Worm (Caenorhabditis elegans) whole organism, early embryonic: ENCODE data around the gene R151.8.

Experiments used
- B0310.2 ChIP-seq: sonication (generic microtip); optimal IDR thresholded peaks from 2 replicates; lab custom pipeline; 2016; ENCODE audit warnings: mild to moderate bottlenecking, missing genetic modification characterization, missing compliant biosample characterization
- F13C5.2 ChIP-seq: sonication (generic microtip); optimal IDR thresholded peaks from 2 replicates; lab custom pipeline; 2017; ENCODE audit warnings: mild to moderate bottlenecking, missing genetic modification characterization, inconsistent platforms, missing compliant biosample characterization
- aly-1 ChIP-seq: sonication (generic microtip); optimal IDR thresholded peaks from 2 replicates; lab custom pipeline; 2016; ENCODE audit warnings: missing genetic modification characterization, missing compliant biosample characterization
- ama-1 ChIP-seq: fragments of 150-350 bp; optimal IDR thresholded peaks from 2 replicates; lab custom pipeline; 2014
- ceh-13 ChIP-seq: fragments of 200-800 bp; sonication (Bioruptor generic); optimal IDR thresholded peaks from 2 replicates; lab custom pipeline; 2018; ENCODE audit warnings: mild to moderate bottlenecking, missing genetic modification characterization, missing compliant biosample characterization
- ceh-36 ChIP-seq: sonication (generic microtip); optimal IDR thresholded peaks from 2 replicates; lab custom pipeline; 2016; ENCODE audit warnings: missing genetic modification characterization, inconsistent platforms, missing compliant biosample characterization
- ets-7 ChIP-seq: sonication (generic microtip); optimal IDR thresholded peaks from 2 replicates; lab custom pipeline; 2016; ENCODE audit warnings: missing genotype, missing genetic modification characterization, missing compliant biosample characterization
- flt-1 ChIP-seq: fragments of 200-800 bp; sonication (Bioruptor generic); IDR thresholded peaks from 2 replicates; pipeline ENCODE4 v1.3.6; 2022; ENCODE audit warnings: missing genetic modification characterization, missing compliant biosample characterization
- hmbx-1 ChIP-seq: sonication (generic microtip); optimal IDR thresholded peaks from 2 replicates; lab custom pipeline; 2016; ENCODE audit warnings: mild to moderate bottlenecking, missing genetic modification characterization, missing compliant biosample characterization
- hmg-4 ChIP-seq: fragments of 200-800 bp; sonication (Bioruptor generic); optimal IDR thresholded peaks from 2 replicates; lab custom pipeline; 2018; ENCODE audit warnings: mild to moderate bottlenecking, missing genetic modification characterization, missing compliant biosample characterization
- hnd-1 ChIP-seq: sonication (generic microtip); optimal IDR thresholded peaks from 2 replicates; lab custom pipeline; 2016; ENCODE audit warnings: missing genetic modification characterization, missing compliant biosample characterization
- pes-1 ChIP-seq: fragments of 200-800 bp; sonication (Bioruptor generic); IDR thresholded peaks from 2 replicates; pipeline ENCODE4 v1.3.6; 2022; ENCODE audit warnings: missing genetic modification reagents, missing genetic modification characterization, missing compliant biosample characterization
- scrt-1 ChIP-seq: fragments of 200-800 bp; sonication (Bioruptor generic); IDR thresholded peaks from 2 replicates; pipeline ENCODE4 v1.3.6; 2022; ENCODE audit warnings: missing genetic modification characterization, missing compliant biosample characterization
- sea-1 ChIP-seq: fragments of 200-800 bp; sonication (Bioruptor generic); conservative IDR thresholded peaks from 2 replicates; pipeline ENCODE4 v1.3.6; 2022; ENCODE audit warnings: missing genetic modification characterization, missing compliant biosample characterization
- tbx-11 ChIP-seq: fragments of 200-800 bp; sonication (Bioruptor generic); IDR thresholded peaks from 2 replicates; pipeline ENCODE4 v1.3.6; 2022; ENCODE audit warnings: missing genetic modification characterization, missing compliant biosample characterization
- tbx-37 ChIP-seq: fragments of 200-800 bp; sonication (Bioruptor generic); conservative IDR thresholded peaks from 2 replicates; pipeline ENCODE4 v1.3.6; 2022; ENCODE audit warnings: missing genetic modification reagents, missing genetic modification characterization, missing compliant biosample characterization
- tra-4 ChIP-seq: sonication (generic microtip); optimal IDR thresholded peaks from 2 replicates; lab custom pipeline; 2017; ENCODE audit warnings: missing genetic modification characterization, missing compliant biosample characterization

Gene R151.8

ce11 chrIII:7229687-7230086 is at the start of gene R151.8:
R151.8 (minus strand) TSS chrIII:7229787.
- TF ChIP-seq tbx-37 (GFP tag; lab: Robert Waterston, UW) (no peak), scrt-1 (no peak), tra-4 (tag; lab: Kevin White, UChicago) (no peak), hnd-1 (tag; lab: Kevin White, UChicago) (no peak), F13C5.2 (no peak), B0310.2 (tag; lab: Kevin White, UChicago) (no peak), hmbx-1 (tag; lab: Kevin White, UChicago) (no peak), ama-1 (no peak), flt-1 (GFP tag; lab: Robert Waterston, UW) (no peak), sea-1 (no peak), pes-1 (no peak), tbx-11 (GFP tag; lab: Robert Waterston, UW) (no peak), aly-1 (tag; lab: Kevin White, UChicago) (no peak), ceh-36 (tag; lab: Kevin White, UChicago) (no peak), ceh-13 (no peak), ets-7 (no peak), hmg-4 (GFP tag; lab: Kevin White, UChicago) (no peak)

- TF ChIP-seq hmbx-1 (tag; lab: Kevin White, UChicago) (no peak), F13C5.2 (no peak), tbx-37 (GFP tag; lab: Robert Waterston, UW) (no peak), tbx-11 (GFP tag; lab: Robert Waterston, UW) (no peak), flt-1 (GFP tag; lab: Robert Waterston, UW) (no peak), ets-7 (no peak), sea-1 (no peak), hnd-1 (tag; lab: Kevin White, UChicago) (no peak)
Measured at ce11 chrIII:7278491-7278890, 48.9 kb upstream of the R151.8 start.

- TF ChIP-seq tbx-37 (GFP tag; lab: Robert Waterston, UW) (no peak), B0310.2 (tag; lab: Kevin White, UChicago) (no peak), ceh-36 (tag; lab: Kevin White, UChicago) (no peak), flt-1 (GFP tag; lab: Robert Waterston, UW) (no peak), tbx-11 (GFP tag; lab: Robert Waterston, UW) (no peak), pes-1 (no peak), ceh-13 (no peak), tra-4 (tag; lab: Kevin White, UChicago) (no peak), F13C5.2 (no peak), hnd-1 (tag; lab: Kevin White, UChicago) (no peak), scrt-1 (no peak), hmbx-1 (tag; lab: Kevin White, UChicago) (no peak), ama-1 (no peak)
Measured at ce11 chrIII:7277228-7277627, 47.6 kb upstream of the R151.8 start, which contains the start of the genes spot-1 and B0361.11. spot-1 (minus strand) TSS chrIII:7277274. B0361.11 (plus strand) TSS chrIII:7277599.

- no peak for TF ChIP-seq ets-7
- TF ChIP-seq ceh-36 (tag; lab: Kevin White, UChicago) = no peak
- no peak for TF ChIP-seq tbx-11 (GFP tag; lab: Robert Waterston, UW)
- TF ChIP-seq sea-1 = no peak
- TF ChIP-seq hmbx-1 (tag; lab: Kevin White, UChicago) = no peak
- TF ChIP-seq ceh-13 = no peak
- no peak for TF ChIP-seq F13C5.2
- no peak for TF ChIP-seq flt-1 (GFP tag; lab: Robert Waterston, UW)
Measured at ce11 chrIII:7275296-7275695, 45.7 kb upstream of the R151.8 start, which contains the start of gene psd-1. psd-1 (minus strand) TSS chrIII:7275396.

- no peak for TF ChIP-seq F13C5.2
- no peak for TF ChIP-seq tbx-11 (GFP tag; lab: Robert Waterston, UW)
- no peak for TF ChIP-seq B0310.2 (tag; lab: Kevin White, UChicago)
- no peak for TF ChIP-seq hnd-1 (tag; lab: Kevin White, UChicago)
- TF ChIP-seq sea-1 = no peak
Measured at ce11 chrIII:7273718-7274117, 44.1 kb upstream of the R151.8 start.

ce11 chrIII:7272828-7273227 is 43.2 kb upstream of the R151.8 start:
- TF ChIP-seq tbx-11 (GFP tag; lab: Robert Waterston, UW) (no peak), hmg-4 (GFP tag; lab: Kevin White, UChicago) (no peak), pes-1 (no peak), B0310.2 (tag; lab: Kevin White, UChicago) (no peak), scrt-1 (no peak), aly-1 (tag; lab: Kevin White, UChicago) (no peak), hmbx-1 (tag; lab: Kevin White, UChicago) (no peak), flt-1 (GFP tag; lab: Robert Waterston, UW) (no peak), tbx-37 (GFP tag; lab: Robert Waterston, UW) (no peak), ceh-13 (no peak), sea-1 (no peak), tra-4 (tag; lab: Kevin White, UChicago) (no peak), ceh-36 (tag; lab: Kevin White, UChicago) (no peak)

ce11 chrIII:7272088-7272487 is 42.5 kb upstream of the R151.8 start:
- no peak for TF ChIP-seq hmbx-1 (tag; lab: Kevin White, UChicago)
- no peak for TF ChIP-seq tra-4 (tag; lab: Kevin White, UChicago)
- 0 out of 2 replicates have a peak, but pooled peaks have one; percentile 4 for TF ChIP-seq flt-1 (GFP tag; lab: Robert Waterston, UW)
- no peak for TF ChIP-seq tbx-11 (GFP tag; lab: Robert Waterston, UW)
- TF ChIP-seq hnd-1 (tag; lab: Kevin White, UChicago) = no peak
- TF ChIP-seq ceh-36 (tag; lab: Kevin White, UChicago) = no peak
- TF ChIP-seq hmg-4 (GFP tag; lab: Kevin White, UChicago) = peak; percentile 75
- no peak for TF ChIP-seq tbx-37 (GFP tag; lab: Robert Waterston, UW)
- TF ChIP-seq F13C5.2 = peak; percentile 43

- TF ChIP-seq F13C5.2 (no peak), hmbx-1 (tag; lab: Kevin White, UChicago) (no peak), flt-1 (GFP tag; lab: Robert Waterston, UW) (no peak), sea-1 (no peak), scrt-1 (no peak), pes-1 (no peak), ets-7 (no peak), tbx-11 (GFP tag; lab: Robert Waterston, UW) (no peak), hmg-4 (GFP tag; lab: Kevin White, UChicago) (no peak), B0310.2 (tag; lab: Kevin White, UChicago) (no peak), hnd-1 (tag; lab: Kevin White, UChicago) (no peak), tbx-37 (GFP tag; lab: Robert Waterston, UW) (no peak), ceh-13 (no peak)
Measured at ce11 chrIII:7271083-7271482, 41.5 kb upstream of the R151.8 start.
